Worm (Caenorhabditis elegans): ENCODE measurements around the gene gpa-11.

The gpa-11 gene

DNA sequence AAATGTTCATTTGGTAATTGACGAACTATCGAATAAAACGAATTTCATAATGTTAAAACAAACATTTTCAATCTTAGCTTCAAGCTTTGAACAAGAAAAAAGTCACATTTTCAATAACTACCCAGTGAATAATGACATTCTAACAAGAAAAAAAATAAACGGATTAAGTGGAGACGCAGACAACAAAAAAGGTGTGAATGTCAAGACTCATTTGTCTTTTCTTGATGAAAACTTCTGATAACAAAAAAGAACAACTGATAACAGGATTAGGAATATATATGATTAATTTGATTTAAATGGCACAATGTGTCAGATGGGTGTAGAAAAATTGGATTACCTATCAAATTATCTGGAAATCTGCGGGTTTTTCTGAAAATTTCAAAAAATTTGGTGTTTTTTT, 41.6 kb downstream of the gpa-11 start:
- TF ChIP-seq pax-3 (tag; optimal IDR thresholded peaks at IDR 0.05) = peak; percentile 29
- no peak for TF ChIP-seq mdl-1 (tag; optimal IDR thresholded peaks at IDR 0.05)
- no peak for TF ChIP-seq nhr-71 (tag; optimal IDR thresholded peaks at IDR 0.05)
- TF ChIP-seq nhr-85 (tag) = peak; percentile 66
- no peak for TF ChIP-seq hlh-17 (GFP tag; optimal IDR thresholded peaks at IDR 0.05; ENCODE audit: borderline replicate concordance)
- TF ChIP-seq mep-1 (tag; optimal IDR thresholded peaks at IDR 0.05) = peak; percentile 2
- no peak for TF ChIP-seq zip-4 (GFP tag; optimal IDR thresholded peaks at IDR 0.05)
- no peak for TF ChIP-seq pag-3 (tag; optimal IDR thresholded peaks at IDR 0.05; ENCODE audit: borderline replicate concordance, insufficient read depth)
- peak in 1 of 2 experiments; percentile 1 for TF ChIP-seq lsy-2 (tag; optimal IDR thresholded peaks at IDR 0.05)
- TF ChIP-seq lin-35 (GFP tag; optimal IDR thresholded peaks at IDR 0.05) = no peak
- no peak for TF ChIP-seq fkh-8 (tag; optimal IDR thresholded peaks at IDR 0.05)
- TF ChIP-seq nhr-19 (GFP tag; conservative IDR thresholded peaks at IDR 0.05) = no peak
- no peak for TF ChIP-seq jun-1 (tag; optimal IDR thresholded peaks at IDR 0.05)
- TF ChIP-seq lin-14 (GFP tag; optimal IDR thresholded peaks at IDR 0.05) = peak; percentile 28
- TF ChIP-seq Y116A8C.19 (tag; optimal IDR thresholded peaks at IDR 0.05; ENCODE audit: borderline replicate concordance) = no peak
- peak; percentile 52 for TF ChIP-seq elt-2 (tag; optimal IDR thresholded peaks at IDR 0.05)
- TF ChIP-seq efl-3 (GFP tag; optimal IDR thresholded peaks at IDR 0.05) = no peak
- TF ChIP-seq elt-3 (tag; optimal IDR thresholded peaks at IDR 0.05) = peak in 1 of 6 experiments; percentile 32
- TF ChIP-seq unc-62 (GFP tag; optimal IDR thresholded peaks at IDR 0.05) = no peak
- peak; percentile 53 for TF ChIP-seq dsc-1 (tag; optimal IDR thresholded peaks at IDR 0.05)
- no peak for TF ChIP-seq aha-1 (tag; optimal IDR thresholded peaks at IDR 0.05)

DNA sequence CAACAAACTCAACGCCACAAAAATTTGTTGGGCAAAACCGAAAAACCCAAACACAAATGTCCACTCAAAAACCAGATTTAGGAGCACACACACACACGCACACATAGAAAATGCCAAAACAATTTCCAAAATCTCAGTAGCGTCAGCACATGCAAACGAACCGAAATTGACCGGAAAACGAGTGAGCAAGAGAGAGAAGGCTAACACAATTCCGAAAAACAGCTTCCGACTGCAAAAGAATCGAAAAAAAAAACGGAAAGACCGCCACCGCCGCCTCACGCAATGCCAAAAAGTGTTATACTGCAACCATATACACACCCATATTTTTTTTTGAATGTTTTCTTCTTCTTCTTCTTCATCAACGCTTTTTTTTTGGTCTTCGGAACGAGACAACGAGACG, 44.8 kb downstream of the gpa-11 start:
- TF ChIP-seq jun-1 (tag; optimal IDR thresholded peaks at IDR 0.05) (no peak), hlh-4 (tag; optimal IDR thresholded peaks at IDR 0.05) (no peak), pax-3 (tag; optimal IDR thresholded peaks at IDR 0.05) (no peak), fkh-10 (GFP tag; optimal IDR thresholded peaks at IDR 0.05) (peak; percentile 65), dpl-1 (GFP tag; optimal IDR thresholded peaks at IDR 0.05) (no peak), lin-15B (tag; optimal IDR thresholded peaks at IDR 0.05) (no peak), ceh-90 (tag; optimal IDR thresholded peaks at IDR 0.05) (no peak), dsc-1 (tag; optimal IDR thresholded peaks at IDR 0.05) (no peak), lin-14 (GFP tag; optimal IDR thresholded peaks at IDR 0.05) (peak; percentile 68), grh-1 (GFP tag; IDR thresholded peaks at IDR 0.05) (no peak), unc-30 (tag; optimal IDR thresholded peaks at IDR 0.05) (no peak), lin-35 (GFP tag; optimal IDR thresholded peaks at IDR 0.05) (no peak), nhr-28 (tag; optimal IDR thresholded peaks at IDR 0.05) (no peak), nhr-77 (tag; optimal IDR thresholded peaks at IDR 0.05) (no peak), ceh-63 (GFP tag; optimal IDR thresholded peaks at IDR 0.05) (no peak), ces-1 (GFP tag; optimal IDR thresholded peaks at IDR 0.05) (peak; percentile 16), mef-2 (tag; optimal IDR thresholded peaks at IDR 0.05) (no peak), unc-98 (GFP tag; IDR thresholded peaks at IDR 0.05) (no peak), tlp-1 (tag; optimal IDR thresholded peaks at IDR 0.05) (no peak), egl-13 (tag; optimal IDR thresholded peaks at IDR 0.05) (no peak), irx-1 (tag; optimal IDR thresholded peaks at IDR 0.05) (no peak)

DNA sequence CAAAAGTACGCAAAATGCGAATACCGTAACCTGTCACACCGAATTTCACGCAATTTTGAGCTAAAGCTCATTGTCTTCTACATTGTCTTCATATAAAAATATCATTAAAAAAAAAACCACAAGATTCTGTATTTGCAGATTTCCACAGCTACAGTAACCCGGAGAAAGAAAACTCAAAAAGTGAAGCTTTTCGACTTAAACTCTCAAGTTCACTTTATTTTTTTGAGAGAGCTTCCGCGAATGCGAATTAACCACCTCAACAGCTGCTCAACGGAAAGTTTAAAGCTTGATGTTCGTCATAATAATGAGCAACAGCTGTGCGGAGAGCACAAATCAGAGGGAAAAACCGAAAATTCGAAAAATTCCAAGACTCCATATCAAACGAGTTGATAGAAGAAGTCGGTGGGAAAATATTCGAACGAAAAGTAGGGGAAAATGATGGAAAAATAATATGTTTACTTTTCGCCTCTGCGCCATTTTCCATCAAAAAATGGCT, 46.1 kb downstream of the gpa-11 start:
- TF ChIP-seq lin-14 (GFP tag; optimal IDR thresholded peaks at IDR 0.05) (peak; percentile 18), efl-1 (optimal IDR thresholded peaks at IDR 0.05) (no peak), efl-1 (GFP tag; optimal IDR thresholded peaks at IDR 0.05 in 1 of 2) (peak in 1 of 2 experiments; percentile 77), tbx-2 (tag; optimal IDR thresholded peaks at IDR 0.05) (no peak), unc-86 (tag; optimal IDR thresholded peaks at IDR 0.05) (no peak), aha-1 (tag; optimal IDR thresholded peaks at IDR 0.05) (no peak), egl-27 (tag; optimal IDR thresholded peaks at IDR 0.05) (no peak), lsy-2 (tag; optimal IDR thresholded peaks at IDR 0.05) (peak in 1 of 2 experiments; percentile 0)

All from whole organism, L1 larva.